Worm (Caenorhabditis elegans) whole organism, mixed stage, embryonic: Measurements from ENCODE around the gene F59A6.3.

Source experiments
- blmp-1 ChIP-seq: fragments of 150-350 bp; optimal IDR thresholded peaks from 2 replicates; lab custom pipeline; 2014; ENCODE audit warnings: missing biosample characterization, missing genetic modification characterization
- mep-1 ChIP-seq: fragments of 150-350 bp; optimal IDR thresholded peaks from 2 replicates; lab custom pipeline; 2017; ENCODE audit warnings: missing biosample characterization, missing genetic modification reagents, missing genetic modification characterization, inconsistent platforms
- nhr-237 ChIP-seq: fragments of 150-350 bp; optimal IDR thresholded peaks from 2 replicates; lab custom pipeline; 2014; ENCODE audit warnings: missing biosample characterization, missing genetic modification characterization
- pha-4 ChIP-seq: fragments of 150-350 bp; optimal IDR thresholded peaks from 2 replicates; lab custom pipeline; 2018; ENCODE audit warnings: missing biosample characterization, missing genetic modification reagents, missing genetic modification characterization
- sem-2 ChIP-seq: fragments of 200-800 bp; sonication (Bioruptor generic); optimal IDR thresholded peaks from 2 replicates; lab custom pipeline; 2018; ENCODE audit warnings: mild to moderate bottlenecking, missing genetic modification characterization, missing compliant biosample characterization

ce11 chrII:4984151-4984550 is 24.0 kb upstream of the F59A6.3 start:
- no peak for TF ChIP-seq pha-4
- no peak for TF ChIP-seq blmp-1 (tag; lab: Kevin White, UChicago)
- TF ChIP-seq nhr-237 (tag; lab: Kevin White, UChicago): no peak
- TF ChIP-seq mep-1 (tag; lab: Kevin White, UChicago): no peak
- no peak for TF ChIP-seq sem-2
